Worm (Caenorhabditis elegans): ENCODE data around the gene C31G12.3.

ce11 chrV:18189181-18189580 is 4.2 kb downstream of the C31G12.3 start, which contains the start of gene clec-246:
- no peak for TF ChIP-seq egl-27 (tag; optimal IDR thresholded peaks at IDR 0.05)
- no peak for TF ChIP-seq egl-5 (tag; optimal IDR thresholded peaks at IDR 0.05)
- no peak for TF ChIP-seq daf-12 (tag; optimal IDR thresholded peaks at IDR 0.05)
- TF ChIP-seq tbx-2 (tag; optimal IDR thresholded peaks at IDR 0.05): no peak
- no peak for TF ChIP-seq ceh-28 (tag; optimal IDR thresholded peaks at IDR 0.05)
- no peak for TF ChIP-seq nhr-76 (tag; optimal IDR thresholded peaks at IDR 0.05)
- no peak for TF ChIP-seq lin-39 (tag; optimal IDR thresholded peaks at IDR 0.05)
- TF ChIP-seq nhr-237 (tag; optimal IDR thresholded peaks at IDR 0.05): no peak
- TF ChIP-seq nfya-1 (tag; optimal IDR thresholded peaks at IDR 0.05; ENCODE audit: insufficient read depth): no peak
- TF ChIP-seq ceh-16 (tag; optimal IDR thresholded peaks at IDR 0.05): no peak
- no peak for TF ChIP-seq ztf-4 (tag; optimal IDR thresholded peaks at IDR 0.05)
- TF ChIP-seq ztf-11 (tag; optimal IDR thresholded peaks at IDR 0.05): no peak
